Fruit fly (Drosophila melanogaster) whole organism, adult: ENCODE results near the gene CG13685.

Experiments used
- CG33017 ChIP-seq: fragments of 200-800 bp; sonication (Bioruptor generic); optimal IDR thresholded peaks from 2 replicates; lab custom pipeline; 2018; ENCODE audit warnings: missing biosample characterization, mild to moderate bottlenecking, missing genetic modification characterization, moderate library complexity
- CG7045 ChIP-seq: fragments of 200-800 bp; sonication (Bioruptor generic); optimal IDR thresholded peaks from 2 replicates; lab custom pipeline; 2017; ENCODE audit warnings: missing biosample characterization, mild to moderate bottlenecking, missing genetic modification characterization
- pad ChIP-seq: fragments of 200-800 bp; sonication (Bioruptor generic); optimal IDR thresholded peaks from 3 replicates; lab custom pipeline; 2017; ENCODE audit warnings: missing biosample characterization, missing genetic modification characterization, mild to moderate bottlenecking, moderate library complexity, missing genetic modification reagents

dm6 chr3L:7782051-7782682 is 35.0 kb downstream of the CG13685 start:
- TF ChIP-seq CG7045 (GFP tag; lab: Kevin White, UChicago) (no peak), pad (GFP tag; lab: Kevin White, UChicago) (no peak), CG33017 (tag; lab: Kevin White, UChicago) (no peak)
